Worm (Caenorhabditis elegans): ENCODE data around the gene F13B9.2.

DNA sequence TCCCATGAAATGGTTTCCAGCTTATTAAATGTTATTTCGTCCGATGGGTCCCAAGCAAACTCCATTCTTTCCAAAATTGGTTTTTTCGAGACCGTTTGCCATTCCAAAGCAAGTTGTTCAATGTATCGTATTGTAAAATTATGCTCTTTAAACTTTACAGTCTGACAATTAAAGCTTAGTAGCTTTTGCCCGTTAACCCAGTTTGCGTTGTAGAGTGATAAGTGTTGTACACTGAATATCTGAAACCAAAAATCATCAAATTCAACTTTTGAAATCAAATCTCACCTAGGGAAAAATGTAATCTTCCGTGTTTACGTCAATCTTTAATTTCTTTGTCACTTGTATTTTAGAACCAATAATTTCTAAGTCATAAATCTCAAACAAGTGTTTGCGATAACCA, 11.8 kb downstream of the F13B9.2 start:
- no peak for TF ChIP-seq T22C8.4 (GFP tag; IDR thresholded peaks at IDR 0.05)
- no peak for TF ChIP-seq cog-1 (tag; optimal IDR thresholded peaks at IDR 0.05)
- TF ChIP-seq flt-1 (GFP tag; IDR thresholded peaks at IDR 0.05): no peak

Measured in whole organism, midembryonic.